Worm (Caenorhabditis elegans): ENCODE measurements around the gene oac-46.

DNA sequence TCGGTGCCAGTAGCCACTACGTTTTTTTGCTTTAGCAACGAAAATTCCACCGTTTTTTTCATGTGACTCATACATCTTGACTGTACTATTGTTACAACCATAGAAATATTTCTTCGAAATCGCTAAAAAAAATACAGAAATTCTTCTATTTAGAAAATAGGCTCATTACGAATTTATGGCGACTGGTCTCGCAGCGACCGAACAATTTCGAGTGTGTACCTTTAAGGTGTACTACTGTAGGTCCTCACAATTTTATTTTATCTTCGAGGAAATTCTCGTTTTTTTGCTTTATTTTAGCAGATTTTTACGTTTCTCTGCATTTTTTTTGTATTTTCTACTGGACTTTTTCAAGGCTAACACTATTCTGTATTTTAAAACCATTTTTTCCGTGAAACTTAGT, 38.1 kb upstream of the oac-46 start:
- TF ChIP-seq nfya-1 (tag; optimal IDR thresholded peaks at IDR 0.05): no peak
- TF ChIP-seq T23F11.4 (GFP tag; optimal IDR thresholded peaks at IDR 0.05): no peak
- no peak for TF ChIP-seq ceh-31 (tag; optimal IDR thresholded peaks at IDR 0.05)
- no peak for TF ChIP-seq pha-4 (tag; optimal IDR thresholded peaks at IDR 0.05)
- TF ChIP-seq nhr-11 (tag; optimal IDR thresholded peaks at IDR 0.05): no peak
- no peak for TF ChIP-seq dve-1 (tag; optimal IDR thresholded peaks at IDR 0.05)
- no peak for TF ChIP-seq elt-2 (tag; optimal IDR thresholded peaks at IDR 0.05)
- TF ChIP-seq ahr-1 (tag; optimal IDR thresholded peaks at IDR 0.05): no peak
- no peak for TF ChIP-seq pat-9 (tag; optimal IDR thresholded peaks at IDR 0.05)
- no peak for TF ChIP-seq C38D4.7 (GFP tag; optimal IDR thresholded peaks at IDR 0.05)
- no peak for TF ChIP-seq ceh-19 (GFP tag; optimal IDR thresholded peaks at IDR 0.05)
- no peak for TF ChIP-seq syd-9 (tag; optimal IDR thresholded peaks at IDR 0.05)
